Worm (Caenorhabditis elegans) whole organism, young adult: Measurements from ENCODE around the gene unc-9.

ENCODE experiments used
- B0035.1 ChIP-seq: sonication (generic microtip); optimal IDR thresholded peaks from 2 replicates; lab custom pipeline; 2016; ENCODE audit warnings: missing genetic modification characterization, mild to moderate bottlenecking, missing compliant biosample characterization, missing genotype, missing genetic modification reagents
- B0336.3 ChIP-seq: fragments of 200-800 bp; sonication (Bioruptor generic); IDR thresholded peaks from 2 replicates; pipeline ENCODE4 v1.3.6; 2022; ENCODE audit warnings: missing genetic modification characterization, missing compliant biosample characterization
- C06A6.2 ChIP-seq: fragments of 200-800 bp; sonication (Bioruptor generic); conservative IDR thresholded peaks from 2 replicates; pipeline ENCODE4 v1.3.6; 2022; ENCODE audit warnings: missing genetic modification characterization, missing compliant biosample characterization
- F22D6.2 ChIP-seq: sonication (generic microtip); optimal IDR thresholded peaks from 2 replicates; lab custom pipeline; 2016; ENCODE audit warnings: mild to moderate bottlenecking, missing genetic modification characterization, missing compliant biosample characterization
- F23B12.7 ChIP-seq: sonication (generic microtip); optimal IDR thresholded peaks from 2 replicates; lab custom pipeline; 2017; ENCODE audit warnings: missing genetic modification characterization, mild to moderate bottlenecking, missing compliant biosample characterization, antibody characterized with exemption, moderate library complexity; ENCODE audit not compliant: insufficient read depth
- F55B11.4 ChIP-seq: sonication (generic microtip); optimal IDR thresholded peaks from 2 replicates; lab custom pipeline; 2016; ENCODE audit warnings: missing compliant biosample characterization, missing genetic modification characterization, borderline replicate concordance; ENCODE audit not compliant: insufficient read depth
- F57A8.1 ChIP-seq: fragments of 200-800 bp; sonication (Bioruptor generic); optimal IDR thresholded peaks from 2 replicates; lab custom pipeline; 2018; ENCODE audit warnings: mild to moderate bottlenecking, missing genetic modification characterization, moderate library complexity, missing compliant biosample characterization
- K12H6.12 ChIP-seq: fragments of 200-800 bp; sonication (Bioruptor generic); optimal IDR thresholded peaks from 2 replicates; lab custom pipeline; 2018; ENCODE audit warnings: mild to moderate bottlenecking, missing genetic modification characterization, missing compliant biosample characterization
- Y53G8AR.9 ChIP-seq: fragments of 200-800 bp; sonication (Bioruptor generic); conservative IDR thresholded peaks from 2 replicates; pipeline ENCODE4 v1.3.6; 2022; ENCODE audit warnings: missing genetic modification reagents, missing genetic modification characterization, missing compliant biosample characterization
- aptf-3 ChIP-seq: fragments of 200-800 bp; sonication (Bioruptor generic); IDR thresholded peaks from 2 replicates; pipeline ENCODE4 v1.3.6; 2022; ENCODE audit warnings: missing genetic modification characterization, missing compliant biosample characterization
- atf-7 ChIP-seq: sonication (generic microtip); optimal IDR thresholded peaks from 2 replicates; lab custom pipeline; 2017; ENCODE audit warnings: mild to moderate bottlenecking, missing genetic modification characterization, missing compliant biosample characterization
- attf-6 ChIP-seq: fragments of 200-800 bp; sonication (Bioruptor generic); IDR thresholded peaks from 2 replicates; pipeline ENCODE4 v1.3.6; 2022; ENCODE audit warnings: missing genetic modification reagents, missing genetic modification characterization, missing compliant biosample characterization
- cebp-2 ChIP-seq: fragments of 200-800 bp; sonication (Bioruptor generic); IDR thresholded peaks from 2 replicates; pipeline ENCODE4 v1.3.6; 2022; ENCODE audit warnings: missing genetic modification characterization, missing compliant biosample characterization
- ceh-100 ChIP-seq: fragments of 200-800 bp; sonication (Bioruptor generic); IDR thresholded peaks from 2 replicates; pipeline ENCODE4 v1.3.6; 2022; ENCODE audit warnings: missing genetic modification reagents, missing genetic modification characterization, missing compliant biosample characterization
- ceh-27 ChIP-seq: fragments of 200-800 bp; sonication (Bioruptor generic); optimal IDR thresholded peaks from 2 replicates; lab custom pipeline; 2018; ENCODE audit warnings: mild to moderate bottlenecking, missing genetic modification characterization, moderate library complexity, missing compliant biosample characterization
- chd-7 ChIP-seq: sonication (generic microtip); optimal IDR thresholded peaks from 2 replicates; lab custom pipeline; 2016; ENCODE audit warnings: mild to moderate bottlenecking, missing genetic modification characterization, moderate library complexity, missing compliant biosample characterization
- dox-1 ChIP-seq: fragments of 200-800 bp; sonication (Bioruptor generic); IDR thresholded peaks from 2 replicates; pipeline ENCODE4 v1.3.6; 2022; ENCODE audit warnings: missing genetic modification reagents, missing genetic modification characterization, missing compliant biosample characterization
- efl-1 ChIP-seq: fragments of 150-350 bp; optimal IDR thresholded peaks from 2 replicates; lab custom pipeline; 2014; ENCODE audit warnings: missing biosample characterization, missing genetic modification reagents, missing genetic modification characterization
- egl-18 ChIP-seq: fragments of 200-800 bp; sonication (Bioruptor generic); IDR thresholded peaks from 2 replicates; pipeline ENCODE4 v1.3.6; 2022; ENCODE audit warnings: missing genetic modification reagents, missing genetic modification characterization, missing compliant biosample characterization
- egl-44 ChIP-seq: fragments of 200-800 bp; sonication (Bioruptor generic); IDR thresholded peaks from 2 replicates; pipeline ENCODE4 v1.3.6; 2022; ENCODE audit warnings: missing genetic modification reagents, missing genetic modification characterization, missing compliant biosample characterization
- egrh-3 ChIP-seq: fragments of 200-800 bp; sonication (Bioruptor generic); IDR thresholded peaks from 2 replicates; pipeline ENCODE4 v1.3.6; 2022; ENCODE audit warnings: missing genetic modification reagents, missing genetic modification characterization, missing compliant biosample characterization
- ets-4 ChIP-seq: fragments of 200-800 bp; sonication (Bioruptor generic); optimal IDR thresholded peaks from 2 replicates; lab custom pipeline; 2018; ENCODE audit warnings: mild to moderate bottlenecking, missing genetic modification characterization, missing compliant biosample characterization
- fkh-3 ChIP-seq: sonication (generic microtip); optimal IDR thresholded peaks from 2 replicates; lab custom pipeline; 2016; ENCODE audit warnings: mild to moderate bottlenecking, missing genetic modification characterization, missing compliant biosample characterization
- hlh-12 ChIP-seq: sonication (generic microtip); optimal IDR thresholded peaks from 2 replicates; lab custom pipeline; 2016; ENCODE audit warnings: missing genetic modification characterization, missing compliant biosample characterization
- hmg-1.2 ChIP-seq: fragments of 200-800 bp; sonication (Bioruptor generic); IDR thresholded peaks from 2 replicates; pipeline ENCODE4 v1.3.6; 2022; ENCODE audit warnings: missing genetic modification reagents, missing genetic modification characterization, missing compliant biosample characterization
- hrde-1 ChIP-seq: sonication (generic microtip); optimal IDR thresholded peaks from 2 replicates; lab custom pipeline; 2016; ENCODE audit warnings: missing genetic modification characterization, mild to moderate bottlenecking, missing compliant biosample characterization, moderate library complexity, missing genotype, missing genetic modification reagents, borderline replicate concordance
- lin-40 ChIP-seq: sonication (generic microtip); optimal IDR thresholded peaks from 2 replicates; lab custom pipeline; 2016; ENCODE audit warnings: missing genetic modification characterization, mild to moderate bottlenecking, missing compliant biosample characterization, missing genotype, missing genetic modification reagents
- lsy-27 ChIP-seq: sonication (generic microtip); optimal IDR thresholded peaks from 2 replicates; lab custom pipeline; 2017; ENCODE audit warnings: missing genetic modification characterization, mild to moderate bottlenecking, missing compliant biosample characterization, antibody characterized with exemption, missing genotype, borderline replicate concordance; ENCODE audit not compliant: insufficient read depth
- madf-3 ChIP-seq: fragments of 200-800 bp; sonication (Bioruptor generic); IDR thresholded peaks from 2 replicates; pipeline ENCODE4 v1.3.6; 2022; ENCODE audit warnings: missing genetic modification reagents, missing genetic modification characterization, missing compliant biosample characterization
- madf-6 ChIP-seq: fragments of 200-800 bp; sonication (Bioruptor generic); IDR thresholded peaks from 2 replicates; pipeline ENCODE4 v1.3.6; 2022; ENCODE audit warnings: missing genetic modification reagents, missing genetic modification characterization, missing compliant biosample characterization
- mcd-1 ChIP-seq: fragments of 200-800 bp; sonication (Bioruptor generic); IDR thresholded peaks from 2 replicates; pipeline ENCODE4 v1.3.6; 2022; ENCODE audit warnings: missing genetic modification reagents, missing genetic modification characterization, missing compliant biosample characterization
- nfyb-1 ChIP-seq: fragments of 200-800 bp; sonication (Bioruptor generic); IDR thresholded peaks from 2 replicates; pipeline ENCODE4 v1.3.6; 2022; ENCODE audit warnings: missing genetic modification reagents, missing genetic modification characterization, missing compliant biosample characterization
- nhr-120 ChIP-seq: fragments of 200-800 bp; sonication (Bioruptor generic); IDR thresholded peaks from 2 replicates; pipeline ENCODE4 v1.3.6; 2022; ENCODE audit warnings: missing genetic modification characterization, missing compliant biosample characterization
- sea-2 ChIP-seq: fragments of 200-800 bp; sonication (Bioruptor generic); IDR thresholded peaks from 2 replicates; pipeline ENCODE4 v1.3.6; 2022; ENCODE audit warnings: missing genetic modification characterization, missing compliant biosample characterization
- snpc-1.1 ChIP-seq: sonication (generic microtip); optimal IDR thresholded peaks from 2 replicates; lab custom pipeline; 2017; ENCODE audit warnings: missing genetic modification characterization, mild to moderate bottlenecking, missing compliant biosample characterization, antibody characterized with exemption, moderate library complexity, missing genotype, missing genetic modification reagents; ENCODE audit not compliant: insufficient read depth
- snpc-3.4 ChIP-seq: sonication (generic microtip); optimal IDR thresholded peaks from 2 replicates; lab custom pipeline; 2017; ENCODE audit warnings: missing genetic modification characterization, mild to moderate bottlenecking, missing compliant biosample characterization, antibody characterized with exemption, moderate library complexity, missing genotype, missing genetic modification reagents
- tlf-1 ChIP-seq: fragments of 200-800 bp; sonication (Bioruptor generic); optimal IDR thresholded peaks from 2 replicates; lab custom pipeline; 2018; ENCODE audit warnings: mild to moderate bottlenecking, missing genetic modification characterization, missing compliant biosample characterization
- unc-62 ChIP-seq: fragments of 150-350 bp; optimal IDR thresholded peaks from 2 replicates; lab custom pipeline; 2014; ENCODE audit warnings: missing biosample characterization, missing genetic modification reagents, missing genetic modification characterization
- zfh-2 ChIP-seq: fragments of 200-800 bp; sonication (Bioruptor generic); conservative IDR thresholded peaks from 2 replicates; pipeline ENCODE4 v1.3.6; 2022; ENCODE audit warnings: missing genetic modification reagents, missing genetic modification characterization, missing compliant biosample characterization
- ztf-26 ChIP-seq: sonication (generic microtip); optimal IDR thresholded peaks from 2 replicates; lab custom pipeline; 2017; ENCODE audit warnings: missing genetic modification characterization, missing compliant biosample characterization

Gene unc-9

ce11 chrX:13202312-13202711 lies 742 bp downstream of the unc-9 start:
- TF ChIP-seq egrh-3 (GFP tag; lab: Robert Waterston, UW) (peak; percentile 48; the same call in 1 of the 2 replicates), ztf-26 (tag; lab: Kevin White, UChicago) (no peak), fkh-3 (tag; lab: Kevin White, UChicago) (no peak), zfh-2 (GFP tag; lab: Robert Waterston, UW) (peak; percentile 89), F55B11.4 (no peak), hlh-12 (no peak)

- TF ChIP-seq F57A8.1 (GFP tag; lab: Kevin White, UChicago): no peak
- TF ChIP-seq ztf-26 (tag; lab: Kevin White, UChicago): no peak
- no peak for TF ChIP-seq ceh-27 (GFP tag; lab: Kevin White, UChicago)
- no peak for TF ChIP-seq ceh-100 (GFP tag; lab: Robert Waterston, UW)
- TF ChIP-seq snpc-1.1 (tag; lab: Kevin White, UChicago): no peak
- no peak for TF ChIP-seq B0035.1 (tag; lab: Kevin White, UChicago)
- TF ChIP-seq atf-7: no peak
- TF ChIP-seq hmg-1.2 (GFP tag; lab: Robert Waterston, UW): no peak
- TF ChIP-seq F23B12.7: no peak
- TF ChIP-seq ets-4 (GFP tag; lab: Kevin White, UChicago): no peak
These were observed 4.4 kb downstream of the unc-9 start for ce11 chrX:13206011-13206410.

- no peak for TF ChIP-seq Y53G8AR.9
These were observed 5.3 kb downstream of the unc-9 start for ce11 chrX:13206911-13207310.

- TF ChIP-seq cebp-2 (GFP tag; lab: Robert Waterston, UW): no peak
- no peak for TF ChIP-seq Y53G8AR.9
- no peak for TF ChIP-seq B0336.3
- TF ChIP-seq snpc-3.4: no peak
- TF ChIP-seq hrde-1 (tag; lab: Kevin White, UChicago): no peak
- no peak for TF ChIP-seq aptf-3 (GFP tag; lab: Robert Waterston, UW)
- no peak for TF ChIP-seq egl-44 (GFP tag; lab: Robert Waterston, UW)
- TF ChIP-seq ceh-100 (GFP tag; lab: Robert Waterston, UW): no peak
- TF ChIP-seq nfyb-1 (GFP tag; lab: Robert Waterston, UW): no peak
- no peak for TF ChIP-seq sea-2 (GFP tag; lab: Robert Waterston, UW)
- TF ChIP-seq attf-6 (GFP tag; lab: Robert Waterston, UW): no peak
- no peak for TF ChIP-seq lsy-27
- TF ChIP-seq tlf-1 (GFP tag; lab: Kevin White, UChicago): no peak
- TF ChIP-seq egl-18 (GFP tag; lab: Robert Waterston, UW): no peak
These were observed 7.5 kb downstream of the unc-9 start for ce11 chrX:13209026-13209425.

ce11 chrX:13210478-13210877 lies 8.9 kb downstream of the unc-9 start:
- TF ChIP-seq K12H6.12 (peak; percentile 39), dox-1 (GFP tag; lab: Robert Waterston, UW) (no peak), lin-40 (tag; lab: Kevin White, UChicago) (peak; percentile 10), efl-1 (GFP tag; lab: Kevin White, UChicago) (no peak), hrde-1 (tag; lab: Kevin White, UChicago) (no peak), ceh-27 (GFP tag; lab: Kevin White, UChicago) (no peak), nhr-120 (no peak), chd-7 (peak; percentile 1), F22D6.2 (tag; lab: Kevin White, UChicago) (no peak), madf-6 (GFP tag; lab: Robert Waterston, UW) (no peak), C06A6.2 (GFP tag; lab: Robert Waterston, UW) (no peak), madf-3 (GFP tag; lab: Robert Waterston, UW) (no peak), unc-62 (GFP tag; lab: Kevin White, UChicago) (no peak), zfh-2 (GFP tag; lab: Robert Waterston, UW) (peak; percentile 38; the same call in 1 of the 2 replicates), mcd-1 (GFP tag; lab: Robert Waterston, UW) (no peak), snpc-1.1 (tag; lab: Kevin White, UChicago) (no peak)
